Worm (Caenorhabditis elegans) whole organism, early embryonic: Measurements from ENCODE around the gene Y54G11A.9.

Experiments
- B0310.2 ChIP-seq: sonication (generic microtip); optimal IDR thresholded peaks from 2 replicates; lab custom pipeline; 2016; ENCODE audit warnings: mild to moderate bottlenecking, missing genetic modification characterization, missing compliant biosample characterization
- F13C5.2 ChIP-seq: sonication (generic microtip); optimal IDR thresholded peaks from 2 replicates; lab custom pipeline; 2017; ENCODE audit warnings: mild to moderate bottlenecking, missing genetic modification characterization, inconsistent platforms, missing compliant biosample characterization
- aly-1 ChIP-seq: sonication (generic microtip); optimal IDR thresholded peaks from 2 replicates; lab custom pipeline; 2016; ENCODE audit warnings: missing genetic modification characterization, missing compliant biosample characterization
- ama-1 ChIP-seq: fragments of 150-350 bp; optimal IDR thresholded peaks from 2 replicates; lab custom pipeline; 2014
- ceh-13 ChIP-seq: fragments of 200-800 bp; sonication (Bioruptor generic); optimal IDR thresholded peaks from 2 replicates; lab custom pipeline; 2018; ENCODE audit warnings: mild to moderate bottlenecking, missing genetic modification characterization, missing compliant biosample characterization
- ceh-36 ChIP-seq: sonication (generic microtip); optimal IDR thresholded peaks from 2 replicates; lab custom pipeline; 2016; ENCODE audit warnings: missing genetic modification characterization, inconsistent platforms, missing compliant biosample characterization
- ets-7 ChIP-seq: sonication (generic microtip); optimal IDR thresholded peaks from 2 replicates; lab custom pipeline; 2016; ENCODE audit warnings: missing genotype, missing genetic modification characterization, missing compliant biosample characterization
- flt-1 ChIP-seq: fragments of 200-800 bp; sonication (Bioruptor generic); IDR thresholded peaks from 2 replicates; pipeline ENCODE4 v1.3.6; 2022; ENCODE audit warnings: missing genetic modification characterization, missing compliant biosample characterization
- hmbx-1 ChIP-seq: sonication (generic microtip); optimal IDR thresholded peaks from 2 replicates; lab custom pipeline; 2016; ENCODE audit warnings: mild to moderate bottlenecking, missing genetic modification characterization, missing compliant biosample characterization
- hmg-4 ChIP-seq: fragments of 200-800 bp; sonication (Bioruptor generic); optimal IDR thresholded peaks from 2 replicates; lab custom pipeline; 2018; ENCODE audit warnings: mild to moderate bottlenecking, missing genetic modification characterization, missing compliant biosample characterization
- hnd-1 ChIP-seq: sonication (generic microtip); optimal IDR thresholded peaks from 2 replicates; lab custom pipeline; 2016; ENCODE audit warnings: missing genetic modification characterization, missing compliant biosample characterization
- pes-1 ChIP-seq: fragments of 200-800 bp; sonication (Bioruptor generic); IDR thresholded peaks from 2 replicates; pipeline ENCODE4 v1.3.6; 2022; ENCODE audit warnings: missing genetic modification reagents, missing genetic modification characterization, missing compliant biosample characterization
- scrt-1 ChIP-seq: fragments of 200-800 bp; sonication (Bioruptor generic); IDR thresholded peaks from 2 replicates; pipeline ENCODE4 v1.3.6; 2022; ENCODE audit warnings: missing genetic modification characterization, missing compliant biosample characterization
- sea-1 ChIP-seq: fragments of 200-800 bp; sonication (Bioruptor generic); conservative IDR thresholded peaks from 2 replicates; pipeline ENCODE4 v1.3.6; 2022; ENCODE audit warnings: missing genetic modification characterization, missing compliant biosample characterization
- tbx-11 ChIP-seq: fragments of 200-800 bp; sonication (Bioruptor generic); IDR thresholded peaks from 2 replicates; pipeline ENCODE4 v1.3.6; 2022; ENCODE audit warnings: missing genetic modification characterization, missing compliant biosample characterization
- tbx-37 ChIP-seq: fragments of 200-800 bp; sonication (Bioruptor generic); conservative IDR thresholded peaks from 2 replicates; pipeline ENCODE4 v1.3.6; 2022; ENCODE audit warnings: missing genetic modification reagents, missing genetic modification characterization, missing compliant biosample characterization
- tra-4 ChIP-seq: sonication (generic microtip); optimal IDR thresholded peaks from 2 replicates; lab custom pipeline; 2017; ENCODE audit warnings: missing genetic modification characterization, missing compliant biosample characterization

Gene Y54G11A.9

ce11 chrII:14374594-14374993 is 28.4 kb upstream of the Y54G11A.9 start:
- TF ChIP-seq ceh-36 (tag; lab: Kevin White, UChicago), result peak; percentile 72
- TF ChIP-seq hnd-1 (tag; lab: Kevin White, UChicago), result no peak
- TF ChIP-seq pes-1, result 0 out of 2 replicates have a peak, but pooled peaks have one; percentile 18

ce11 chrII:14365182-14365751 is 19.0 kb upstream of the Y54G11A.9 start, which contains the start of gene imb-2:
imb-2 (plus strand) TSS chrII:14365701.
- TF ChIP-seq aly-1 (tag; lab: Kevin White, UChicago) (no peak), ama-1 (lab: Kevin White, UChicago) (no peak), tra-4 (tag; lab: Kevin White, UChicago) (no peak), scrt-1 (no peak), flt-1 (GFP tag; lab: Robert Waterston, UW) (no peak), B0310.2 (no peak), hnd-1 (tag; lab: Kevin White, UChicago) (no peak), ets-7 (tag; lab: Kevin White, UChicago) (no peak), ceh-13 (GFP tag; lab: Kevin White, UChicago) (no peak), tbx-37 (GFP tag; lab: Robert Waterston, UW) (no peak), pes-1 (no peak), ceh-36 (tag; lab: Kevin White, UChicago) (no peak), tbx-11 (GFP tag; lab: Robert Waterston, UW) (no peak), hmbx-1 (no peak), hmg-4 (GFP tag; lab: Kevin White, UChicago) (no peak), sea-1 (no peak), F13C5.2 (tag; lab: Kevin White, UChicago) (no peak)

ce11 chrII:14361719-14362118 is 15.5 kb upstream of the Y54G11A.9 start, which contains the start of gene tebp-1:
tebp-1 (plus strand) TSS chrII:14362019.
- TF ChIP-seq hmbx-1 (no peak), ceh-13 (GFP tag; lab: Kevin White, UChicago) (no peak), ets-7 (tag; lab: Kevin White, UChicago) (no peak), tbx-11 (GFP tag; lab: Robert Waterston, UW) (no peak), hmg-4 (GFP tag; lab: Kevin White, UChicago) (no peak), pes-1 (no peak), tra-4 (tag; lab: Kevin White, UChicago) (no peak), B0310.2 (no peak), tbx-37 (GFP tag; lab: Robert Waterston, UW) (no peak), F13C5.2 (tag; lab: Kevin White, UChicago) (no peak), aly-1 (tag; lab: Kevin White, UChicago) (no peak), sea-1 (no peak), scrt-1 (no peak), flt-1 (GFP tag; lab: Robert Waterston, UW) (no peak), hnd-1 (tag; lab: Kevin White, UChicago) (no peak), ceh-36 (tag; lab: Kevin White, UChicago) (no peak), ama-1 (lab: Kevin White, UChicago) (no peak)

ce11 chrII:14360675-14361074 is 14.4 kb upstream of the Y54G11A.9 start:
- TF ChIP-seq hmg-4 (GFP tag; lab: Kevin White, UChicago), result no peak
- no peak for TF ChIP-seq scrt-1
- no peak for TF ChIP-seq ceh-13 (GFP tag; lab: Kevin White, UChicago)
- TF ChIP-seq sea-1, result no peak
- TF ChIP-seq hnd-1 (tag; lab: Kevin White, UChicago), result no peak
- no peak for TF ChIP-seq ama-1 (lab: Kevin White, UChicago)
- TF ChIP-seq ets-7 (tag; lab: Kevin White, UChicago), result no peak
- no peak for TF ChIP-seq F13C5.2 (tag; lab: Kevin White, UChicago)
- no peak for TF ChIP-seq tbx-37 (GFP tag; lab: Robert Waterston, UW)
- TF ChIP-seq flt-1 (GFP tag; lab: Robert Waterston, UW), result no peak
- TF ChIP-seq hmbx-1, result no peak
- no peak for TF ChIP-seq B0310.2
- no peak for TF ChIP-seq tbx-11 (GFP tag; lab: Robert Waterston, UW)
- TF ChIP-seq aly-1 (tag; lab: Kevin White, UChicago), result no peak
- TF ChIP-seq pes-1, result no peak

ce11 chrII:14359007-14359406 is 12.8 kb upstream of the Y54G11A.9 start:
- TF ChIP-seq tbx-11 (GFP tag; lab: Robert Waterston, UW) (no peak), flt-1 (GFP tag; lab: Robert Waterston, UW) (no peak), hmbx-1 (no peak)

ce11 chrII:14357936-14358416 is 11.7 kb upstream of the Y54G11A.9 start, which contains the start of the genes agl-1 and pfs-2:
agl-1 (minus strand) TSS chrII:14358113.
pfs-2 (plus strand) TSS chrII:14358366.
- peak; percentile 59 for TF ChIP-seq pes-1
- 0 out of 2 replicates have a peak, but pooled peaks have one; percentile 12 for TF ChIP-seq sea-1
- no peak for TF ChIP-seq ama-1 (lab: Kevin White, UChicago)
- 0 out of 2 replicates have a peak, but pooled peaks have one; percentile 52 for TF ChIP-seq scrt-1
- TF ChIP-seq tra-4 (tag; lab: Kevin White, UChicago), result no peak
- TF ChIP-seq flt-1 (GFP tag; lab: Robert Waterston, UW), result 0 out of 2 replicates have a peak, but pooled peaks have one; percentile 47
- peak; percentile 66 for TF ChIP-seq F13C5.2 (tag; lab: Kevin White, UChicago)

ce11 chrII:14351352-14351751 is 5.1 kb upstream of the Y54G11A.9 start:
- TF ChIP-seq hnd-1 (tag; lab: Kevin White, UChicago) (no peak), ama-1 (lab: Kevin White, UChicago) (no peak), tbx-11 (GFP tag; lab: Robert Waterston, UW) (no peak), pes-1 (no peak), hmbx-1 (no peak), ceh-13 (GFP tag; lab: Kevin White, UChicago) (no peak), aly-1 (tag; lab: Kevin White, UChicago) (no peak), ceh-36 (tag; lab: Kevin White, UChicago) (no peak), flt-1 (GFP tag; lab: Robert Waterston, UW) (no peak)
